Worm (Caenorhabditis elegans) whole organism, L4 larva: ENCODE measurements around the gene twk-14.

Source experiments
- ceh-44 ChIP-seq: fragments of 200-800 bp; sonication (Bioruptor generic); IDR thresholded peaks from 2 replicates; pipeline ENCODE4 v1.3.6; 2022; ENCODE audit warnings: missing genetic modification reagents, missing genetic modification characterization, missing compliant biosample characterization
- dmd-6 ChIP-seq: fragments of 200-800 bp; sonication (Bioruptor generic); IDR thresholded peaks from 2 replicates; pipeline ENCODE4 v1.3.6; 2022; ENCODE audit warnings: missing genetic modification reagents, missing genetic modification characterization, missing compliant biosample characterization
- dmd-9 ChIP-seq: fragments of 200-800 bp; sonication (Bioruptor generic); IDR thresholded peaks from 2 replicates; pipeline ENCODE4 v1.3.6; 2022; ENCODE audit warnings: missing genetic modification reagents, missing genetic modification characterization, missing compliant biosample characterization
- dpl-1 ChIP-seq: fragments of 150-350 bp; optimal IDR thresholded peaks from 2 replicates; lab custom pipeline; 2014; ENCODE audit warnings: missing biosample characterization, missing genetic modification reagents, missing genetic modification characterization
- lir-3 ChIP-seq: sonication (generic microtip); optimal IDR thresholded peaks from 2 replicates; lab custom pipeline; 2016; ENCODE audit warnings: mild to moderate bottlenecking, missing genetic modification characterization, missing compliant biosample characterization
- lsy-2 ChIP-seq, 2 experiments: fragments of 150-350 bp in 1 of 2; sonication (generic microtip) in 1 of 2; optimal IDR thresholded peaks; 2 replicates each; lab custom pipeline; 2014 to 2017; ENCODE audit warnings: missing biosample characterization in 2 of 2, missing genetic modification characterization in 2 of 2
- nhr-11 ChIP-seq: fragments of 150-350 bp; optimal IDR thresholded peaks from 2 replicates; lab custom pipeline; 2014; ENCODE audit warnings: missing biosample characterization, missing genetic modification characterization
- nhr-25 ChIP-seq: sonication (generic microtip); optimal IDR thresholded peaks from 2 replicates; lab custom pipeline; 2017; ENCODE audit warnings: missing genetic modification characterization, mild to moderate bottlenecking, missing compliant biosample characterization, antibody characterized with exemption, moderate library complexity, borderline replicate concordance; ENCODE audit not compliant: insufficient read depth
- nhr-28 ChIP-seq: fragments of 150-350 bp; optimal IDR thresholded peaks from 2 replicates; lab custom pipeline; 2014; ENCODE audit warnings: missing biosample characterization, missing genetic modification characterization
- nhr-41 ChIP-seq: fragments of 200-800 bp; sonication (Bioruptor generic); IDR thresholded peaks from 2 replicates; pipeline ENCODE4 v1.3.6; 2022; ENCODE audit warnings: missing genetic modification reagents, missing genetic modification characterization, missing compliant biosample characterization
- set-16 ChIP-seq: fragments of 200-800 bp; sonication (Bioruptor generic); IDR thresholded peaks from 2 replicates; pipeline ENCODE4 v1.3.6; 2022; ENCODE audit warnings: missing genetic modification reagents, missing genetic modification characterization, missing compliant biosample characterization
- snpc-4 ChIP-seq: fragments of 150-350 bp; optimal IDR thresholded peaks from 2 replicates; lab custom pipeline; 2014; ENCODE audit warnings: missing biosample characterization, missing genetic modification characterization
- unc-39 ChIP-seq: sonication (generic microtip); optimal IDR thresholded peaks from 2 replicates; lab custom pipeline; 2017; ENCODE audit warnings: missing biosample characterization, missing genetic modification characterization
- zip-2 ChIP-seq: fragments of 150-350 bp; optimal IDR thresholded peaks from 2 replicates; lab custom pipeline; 2014; ENCODE audit warnings: missing biosample characterization, missing genetic modification characterization

DNA sequence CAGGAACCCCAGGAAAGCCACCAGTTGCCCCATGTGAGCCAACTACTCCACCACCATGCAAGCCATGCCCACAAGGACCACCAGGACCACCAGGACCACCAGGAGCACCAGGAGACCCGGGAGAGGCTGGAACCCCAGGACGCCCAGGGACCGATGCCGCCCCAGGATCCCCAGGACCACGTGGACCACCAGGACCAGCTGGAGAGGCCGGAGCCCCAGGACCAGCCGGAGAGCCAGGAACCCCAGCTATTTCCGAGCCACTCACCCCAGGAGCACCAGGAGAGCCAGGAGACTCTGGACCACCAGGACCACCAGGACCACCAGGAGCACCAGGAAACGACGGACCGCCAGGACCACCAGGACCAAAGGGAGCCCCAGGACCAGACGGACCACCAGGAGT lies 42.0 kb downstream of the twk-14 start:
- TF ChIP-seq ceh-44 (GFP tag; lab: Robert Waterston, UW) (no peak), lsy-2 (tag; optimal IDR thresholded peaks at IDR 0.05; lab: Kevin White, UChicago) (no peak), nhr-11 (no peak), dmd-6 (GFP tag; lab: Robert Waterston, UW) (no peak), zip-2 (no peak), dmd-9 (GFP tag; lab: Robert Waterston, UW) (no peak), set-16 (GFP tag; lab: Robert Waterston, UW) (peak; percentile 99), nhr-28 (no peak), nhr-41 (no peak), snpc-4 (tag; lab: Kevin White, UChicago) (no peak), dpl-1 (GFP tag; lab: Kevin White, UChicago) (no peak), unc-39 (tag; lab: Kevin White, UChicago) (no peak), lir-3 (no peak), nhr-25 (no peak)
